Worm (Caenorhabditis elegans) whole organism, young adult: ENCODE results near the gene C04G6.13.

Source experiments
- F10E7.11 ChIP-seq: sonication (generic microtip); optimal IDR thresholded peaks from 2 replicates; lab custom pipeline; 2017; ENCODE audit warnings: mild to moderate bottlenecking, missing genetic modification characterization, moderate library complexity, missing compliant biosample characterization
- Y67H2A.10 ChIP-seq: fragments of 200-800 bp; sonication (Bioruptor generic); conservative IDR thresholded peaks from 2 replicates; pipeline ENCODE4 v1.3.6; 2022; ENCODE audit warnings: missing genetic modification reagents, missing genetic modification characterization, missing compliant biosample characterization
- Y79H2A.3 ChIP-seq: fragments of 200-800 bp; sonication (Bioruptor generic); conservative IDR thresholded peaks from 2 replicates; pipeline ENCODE4 v1.3.6; 2022; ENCODE audit warnings: missing genetic modification reagents, missing genetic modification characterization, missing compliant biosample characterization
- ceh-27 ChIP-seq: fragments of 200-800 bp; sonication (Bioruptor generic); optimal IDR thresholded peaks from 2 replicates; lab custom pipeline; 2018; ENCODE audit warnings: mild to moderate bottlenecking, missing genetic modification characterization, moderate library complexity, missing compliant biosample characterization
- dpl-1 ChIP-seq: fragments of 150-350 bp; optimal IDR thresholded peaks from 2 replicates; lab custom pipeline; 2014; ENCODE audit warnings: missing biosample characterization, missing genetic modification reagents, missing genetic modification characterization
- him-1 ChIP-seq: sonication (generic microtip); optimal IDR thresholded peaks from 2 replicates; lab custom pipeline; 2016; ENCODE audit warnings: missing genotype, missing genetic modification reagents, missing genetic modification characterization, missing compliant biosample characterization
- pha-4 ChIP-seq: fragments of 150-350 bp; sonication (generic microtip); optimal IDR thresholded peaks from 2 replicates; lab custom pipeline; 2014; ENCODE audit warnings: missing biosample characterization, missing genetic modification reagents, missing genetic modification characterization
- rcor-1 ChIP-seq: fragments of 200-800 bp; sonication (Bioruptor generic); IDR thresholded peaks from 2 replicates; pipeline ENCODE4 v1.3.6; 2022; ENCODE audit warnings: missing genetic modification reagents, missing genetic modification characterization, missing compliant biosample characterization
- sea-2 ChIP-seq: fragments of 200-800 bp; sonication (Bioruptor generic); IDR thresholded peaks from 2 replicates; pipeline ENCODE4 v1.3.6; 2022; ENCODE audit warnings: missing genetic modification characterization, missing compliant biosample characterization

DNA sequence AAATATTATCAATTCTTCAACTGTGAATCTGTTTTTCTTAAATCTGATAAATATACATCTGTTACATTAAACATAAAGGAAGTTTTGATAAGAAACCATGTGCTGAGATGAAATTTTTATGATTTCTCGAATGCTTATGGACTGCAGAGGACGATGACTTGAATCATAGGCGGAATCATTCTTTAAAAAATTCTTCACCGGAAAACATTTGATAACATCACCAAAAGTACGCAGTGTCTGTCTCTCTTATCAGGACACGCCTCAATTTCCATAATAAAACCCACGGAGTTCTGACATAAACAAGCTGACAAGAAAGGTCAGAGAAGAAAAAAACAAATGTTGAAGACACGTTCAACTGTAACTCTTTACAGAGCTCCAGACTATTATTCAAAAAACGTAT, 15.6 kb downstream of the C04G6.13 start, which contains the start of gene F09C12.2:
- no peak for TF ChIP-seq rcor-1
- no peak for TF ChIP-seq pha-4 (tag; lab: Kevin White, UChicago)
- TF ChIP-seq Y79H2A.3 (GFP tag; lab: Robert Waterston, UW) = no peak
- TF ChIP-seq dpl-1 (GFP tag; lab: Kevin White, UChicago) = no peak
- no peak for TF ChIP-seq ceh-27
- TF ChIP-seq F10E7.11 (tag; lab: Kevin White, UChicago) = no peak
- no peak for TF ChIP-seq Y67H2A.10 (GFP tag; lab: Robert Waterston, UW)
- TF ChIP-seq him-1 (tag; lab: Kevin White, UChicago) = no peak
- no peak for TF ChIP-seq sea-2
